Worm (Caenorhabditis elegans) whole organism, late embryonic: ENCODE data around the gene Y54F10BM.6.

ENCODE experiments used
- fkh-10 ChIP-seq: fragments of 150-350 bp; optimal IDR thresholded peaks from 2 replicates; lab custom pipeline; 2014; ENCODE audit warnings: missing biosample characterization, missing genetic modification reagents, missing genetic modification characterization
- pat-9 ChIP-seq: fragments of 200-800 bp; sonication (Bioruptor generic); optimal IDR thresholded peaks from 2 replicates; lab custom pipeline; 2018; ENCODE audit warnings: mild to moderate bottlenecking, missing genetic modification characterization, moderate library complexity, missing compliant biosample characterization

DNA sequence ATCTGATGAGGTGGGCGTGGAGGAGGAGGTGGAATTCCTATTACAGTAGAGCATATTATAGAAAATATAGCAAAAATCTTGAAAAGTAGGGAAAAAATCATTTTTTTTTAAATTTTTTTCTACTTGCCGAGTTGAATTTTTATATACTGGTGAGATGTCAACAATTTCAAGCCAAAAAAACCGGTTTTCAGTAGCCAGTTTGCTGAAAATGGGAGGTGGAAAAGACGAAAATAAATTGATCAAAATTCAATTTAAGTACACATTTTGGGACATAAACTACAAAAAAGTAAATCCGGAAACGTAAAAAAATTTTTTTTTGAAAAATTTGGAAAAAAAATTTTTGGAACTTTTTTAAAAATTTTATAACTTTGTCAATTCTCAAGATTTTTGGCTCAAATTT, 16.4 kb downstream of the Y54F10BM.6 start, which contains the start of gene Y54F10BM.23:
- no peak for TF ChIP-seq pat-9 (tag; lab: Kevin White, UChicago)
- TF ChIP-seq fkh-10 (GFP tag; lab: Kevin White, UChicago) = no peak
